Fruit fly (Drosophila melanogaster): ENCODE results near the gene Cht11.

DNA sequence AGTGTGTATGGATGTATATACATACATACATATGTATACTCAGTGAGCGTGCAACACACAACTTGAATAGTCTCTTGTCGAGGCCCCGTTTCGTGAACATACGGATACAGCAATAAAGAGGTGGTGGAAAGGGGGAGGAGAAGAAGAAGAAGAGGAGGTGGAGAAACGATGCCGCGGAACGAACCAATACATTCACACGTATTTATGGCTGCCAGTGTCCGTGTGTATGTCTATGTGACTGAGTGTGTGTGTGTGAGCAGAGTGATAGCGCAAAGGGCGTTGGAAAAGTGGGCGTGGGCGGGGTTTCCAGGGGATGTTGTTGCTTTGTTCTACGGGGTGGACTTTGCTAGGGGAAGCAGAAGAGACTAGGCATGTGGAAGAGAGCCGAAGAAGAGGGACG lies 4.1 kb upstream of the Cht11 start:
- TF ChIP-seq CG8478 (optimal IDR thresholded peaks at IDR 0.05) = no peak
- TF ChIP-seq CTCF (optimal IDR thresholded peaks at IDR 0.05) = no peak

Data from S2 (cell line).